Worm (Caenorhabditis elegans): ENCODE measurements around the gene dex-1.

dex-1 gene

ce11 chrIII:5568265-5568664 lies 42.4 kb downstream of the dex-1 start:
- TF ChIP-seq blmp-1 (tag; optimal IDR thresholded peaks at IDR 0.05; ENCODE audit: insufficient read depth) (no peak), peb-1 (tag; optimal IDR thresholded peaks at IDR 0.05) (no peak), Y55F3AM.14 (GFP tag; optimal IDR thresholded peaks at IDR 0.05) (no peak), sma-3 (GFP tag; optimal IDR thresholded peaks at IDR 0.05) (no peak), sma-9 (GFP tag; optimal IDR thresholded peaks at IDR 0.05) (no peak), sma-9 (tag; optimal IDR thresholded peaks at IDR 0.05) (no peak)

DNA sequence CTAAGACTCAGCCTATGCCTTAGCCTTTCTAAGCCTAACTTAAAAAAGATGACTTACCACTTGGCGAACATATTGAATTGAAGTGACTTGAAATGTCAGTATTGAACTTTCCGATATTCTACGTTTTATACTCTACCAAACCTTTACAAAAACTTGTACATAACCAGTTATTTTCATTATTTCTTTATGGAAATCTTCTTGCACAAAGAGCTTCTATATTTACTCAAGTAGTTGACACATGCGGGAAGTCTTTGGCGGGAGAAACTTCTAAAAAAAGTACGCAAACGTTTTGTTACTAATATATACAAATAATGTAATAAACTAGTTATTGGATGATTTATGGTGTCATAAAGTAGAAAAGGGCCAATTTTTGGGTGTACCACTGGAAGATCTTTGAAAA lies 42.8 kb downstream of the dex-1 start, which contains the start of gene nspb-12:
Gene nspb-12 (minus strand): TSS at position 101 of the 400 bp plus-strand sequence.
- TF ChIP-seq nhr-237 (tag; optimal IDR thresholded peaks at IDR 0.05) (no peak), unc-39 (tag; optimal IDR thresholded peaks at IDR 0.05) (no peak), mdl-1 (tag; optimal IDR thresholded peaks at IDR 0.05) (no peak), ceh-82 (tag; optimal IDR thresholded peaks at IDR 0.05) (no peak), crh-2 (tag; optimal IDR thresholded peaks at IDR 0.05) (no peak), egl-27 (tag; optimal IDR thresholded peaks at IDR 0.05) (no peak), ztf-4 (tag; optimal IDR thresholded peaks at IDR 0.05) (no peak), lin-11 (tag; optimal IDR thresholded peaks at IDR 0.05) (no peak), sma-9 (GFP tag; optimal IDR thresholded peaks at IDR 0.05) (no peak), sma-9 (tag; optimal IDR thresholded peaks at IDR 0.05) (no peak), F13H6.1 (tag; optimal IDR thresholded peaks at IDR 0.05) (no peak), sem-4 (tag; optimal IDR thresholded peaks at IDR 0.05) (no peak), alr-1 (tag; optimal IDR thresholded peaks at IDR 0.05) (no peak), nhr-77 (tag; optimal IDR thresholded peaks at IDR 0.05) (no peak), nhr-11 (tag; optimal IDR thresholded peaks at IDR 0.05) (no peak), mab-5 (tag; optimal IDR thresholded peaks at IDR 0.05) (no peak), R02D3.7 (tag; optimal IDR thresholded peaks at IDR 0.05) (no peak), dmd-4 (tag; optimal IDR thresholded peaks at IDR 0.05) (no peak), nhr-10 (tag; optimal IDR thresholded peaks at IDR 0.05) (no peak)

DNA sequence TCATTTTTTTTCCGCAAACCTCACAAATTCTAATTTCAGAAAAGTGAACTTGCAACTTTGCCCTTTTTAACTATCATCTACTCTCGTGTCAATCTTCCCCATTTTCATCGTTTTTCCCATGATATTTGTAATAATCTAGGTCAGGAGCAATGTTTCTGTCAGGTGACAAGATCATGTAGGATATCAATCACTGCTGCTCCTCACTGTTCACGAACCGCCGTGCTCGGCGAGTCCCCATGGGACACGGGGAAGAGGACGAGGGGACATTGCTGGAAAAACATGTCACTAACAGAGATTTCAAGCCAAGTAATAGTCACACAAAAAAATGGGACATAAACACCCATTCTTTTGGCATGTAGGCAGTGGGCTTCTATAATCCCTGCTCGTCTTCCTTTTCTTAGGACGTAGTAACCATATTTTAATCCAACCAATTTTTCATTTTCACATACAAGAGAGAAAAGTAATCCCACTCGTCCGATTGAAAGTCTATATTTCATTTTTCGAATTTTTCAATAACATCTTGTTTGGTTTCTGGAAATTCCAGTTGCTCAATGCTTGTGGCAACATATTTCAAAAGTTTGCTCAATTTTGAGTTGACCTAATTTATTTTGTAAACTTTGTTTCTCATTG lies 45.0 kb downstream of the dex-1 start:
- TF ChIP-seq nhr-21 (tag; optimal IDR thresholded peaks at IDR 0.05) (no peak), lsy-2 (tag; optimal IDR thresholded peaks at IDR 0.05) (peak in 1 of 2 experiments; percentile 15), mab-5 (tag; optimal IDR thresholded peaks at IDR 0.05) (peak; percentile 78), crh-2 (tag; optimal IDR thresholded peaks at IDR 0.05) (no peak), nhr-10 (tag; optimal IDR thresholded peaks at IDR 0.05) (no peak), mdl-1 (tag; optimal IDR thresholded peaks at IDR 0.05) (no peak), ztf-4 (tag; optimal IDR thresholded peaks at IDR 0.05) (no peak), unc-55 (GFP tag; optimal IDR thresholded peaks at IDR 0.05) (peak; percentile 90), nhr-25 (tag; optimal IDR thresholded peaks at IDR 0.05) (no peak), nhr-129 (tag; optimal IDR thresholded peaks at IDR 0.05) (peak; percentile 4)

ce11 chrIII:5572806-5573205 lies 46.9 kb downstream of the dex-1 start:
- TF ChIP-seq ztf-4 (tag; optimal IDR thresholded peaks at IDR 0.05) = no peak
- TF ChIP-seq lsy-2 (tag; optimal IDR thresholded peaks at IDR 0.05) = peak in 1 of 2 experiments; percentile 0
- peak; percentile 6 for TF ChIP-seq nhr-129 (tag; optimal IDR thresholded peaks at IDR 0.05)
- TF ChIP-seq mbf-1 (tag; optimal IDR thresholded peaks at IDR 0.05) = no peak
- no peak for TF ChIP-seq lin-11 (tag; optimal IDR thresholded peaks at IDR 0.05)
- peak; percentile 11 for TF ChIP-seq C34F6.9 (tag; optimal IDR thresholded peaks at IDR 0.05)

DNA sequence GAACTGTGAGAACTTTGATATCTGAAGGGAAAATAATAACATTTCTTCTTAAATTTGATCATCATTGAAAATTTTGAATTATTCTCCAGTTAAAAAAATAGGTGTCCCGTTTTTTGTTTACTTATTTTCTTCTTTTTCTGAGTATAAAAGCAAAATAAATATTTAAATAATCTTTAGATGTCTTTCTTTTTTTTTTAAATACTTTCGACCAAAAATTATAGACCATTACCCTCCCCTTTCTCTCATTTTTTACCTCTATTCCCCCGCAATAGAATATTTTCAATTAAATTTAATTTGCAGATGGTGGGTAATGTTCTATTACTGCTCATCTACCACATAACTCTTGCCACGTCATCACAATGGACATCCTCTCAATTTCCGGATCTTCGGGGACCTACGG lies 47.8 kb downstream of the dex-1 start, which contains the start of gene molo-1:
Gene molo-1 (plus strand): TSS at position 301 of the 400 bp plus-strand sequence.
- TF ChIP-seq lin-39 (tag; optimal IDR thresholded peaks at IDR 0.05) (no peak), unc-62 (GFP tag; optimal IDR thresholded peaks at IDR 0.05) (no peak), Y55F3AM.14 (GFP tag; optimal IDR thresholded peaks at IDR 0.05) (no peak), nhr-23 (tag; optimal IDR thresholded peaks at IDR 0.05) (no peak), nhr-12 (tag; optimal IDR thresholded peaks at IDR 0.05) (no peak), peb-1 (tag; optimal IDR thresholded peaks at IDR 0.05) (no peak), unc-39 (tag; optimal IDR thresholded peaks at IDR 0.05) (no peak), sma-9 (GFP tag; optimal IDR thresholded peaks at IDR 0.05) (no peak), sma-9 (tag; optimal IDR thresholded peaks at IDR 0.05) (no peak), nhr-11 (tag; optimal IDR thresholded peaks at IDR 0.05) (no peak)

All from whole organism, L2 larva.